Worm (Caenorhabditis elegans) whole organism, late embryonic: ENCODE data around the gene F10C2.4.

ENCODE experiments used
- T23F11.4 ChIP-seq: fragments of 200-800 bp; sonication (Bioruptor generic); optimal IDR thresholded peaks from 2 replicates; lab custom pipeline; 2018; ENCODE audit warnings: mild to moderate bottlenecking, missing genetic modification characterization, missing compliant biosample characterization
- che-1 ChIP-seq: sonication (generic microtip); optimal IDR thresholded peaks from 2 replicates; lab custom pipeline; 2016; ENCODE audit warnings: mild to moderate bottlenecking, missing genetic modification characterization, missing compliant biosample characterization
- gmeb-2 ChIP-seq: sonication (generic microtip); optimal IDR thresholded peaks from 2 replicates; lab custom pipeline; 2016; ENCODE audit warnings: missing genetic modification characterization, inconsistent platforms, missing compliant biosample characterization
- pax-1 ChIP-seq: fragments of 150-350 bp; optimal IDR thresholded peaks from 2 replicates; lab custom pipeline; 2014; ENCODE audit warnings: missing biosample characterization, missing genetic modification characterization
- pqm-1 ChIP-seq: sonication (generic microtip); optimal IDR thresholded peaks from 2 replicates; lab custom pipeline; 2016; ENCODE audit warnings: missing genetic modification characterization, missing compliant biosample characterization
- tbx-2 ChIP-seq: sonication (generic microtip); optimal IDR thresholded peaks from 2 replicates; lab custom pipeline; 2016; ENCODE audit warnings: missing genetic modification characterization, missing compliant biosample characterization
- unc-55 ChIP-seq: sonication (generic microtip); optimal IDR thresholded peaks from 2 replicates; lab custom pipeline; 2017; ENCODE audit warnings: missing biosample characterization, missing genetic modification reagents, missing genetic modification characterization

ce11 chrV:12038783-12039182, 2.6 kb upstream of the F10C2.4 start:
- no peak for TF ChIP-seq che-1 (tag; lab: Kevin White, UChicago)
- TF ChIP-seq T23F11.4, result no peak
- TF ChIP-seq pax-1 (tag; lab: Kevin White, UChicago), result no peak
- no peak for TF ChIP-seq pqm-1
- no peak for TF ChIP-seq unc-55 (GFP tag; lab: Kevin White, UChicago)
- TF ChIP-seq gmeb-2 (tag; lab: Kevin White, UChicago), result no peak
- TF ChIP-seq tbx-2, result peak; percentile 65
